Fruit fly (Drosophila melanogaster) Kc167 (cell line): ENCODE measurements around the gene CG13599.

Experiments used
- Myc ChIP-seq: fragments of >200 bp; optimal IDR thresholded peaks from 2 replicates; lab custom pipeline; 2017; ENCODE audit warnings: missing external identifiers
- Sin3A ChIP-seq: fragments of >200 bp; optimal IDR thresholded peaks from 2 replicates; lab custom pipeline; 2018; ENCODE audit warnings: missing external identifiers

- TF ChIP-seq Myc (lab: Kevin White, UChicago) (no peak), Sin3A (no peak)
These were observed at the start of gene CG13599, which contains the start of gene Rpt2 for dm6 chr3R:23931095-23931728.
